Fruit fly (Drosophila melanogaster) whole organism, adult: ENCODE data around the gene Edg91.

Source experiments
- CG12768 ChIP-seq: fragments of 200-800 bp; sonication (Bioruptor generic); optimal IDR thresholded peaks from 2 replicates; lab custom pipeline; 2017; ENCODE audit warnings: missing biosample characterization, missing genetic modification characterization, mild to moderate bottlenecking, moderate library complexity, missing genetic modification reagents
- CG14711 ChIP-seq: fragments of 200-800 bp; sonication (Bioruptor generic); optimal IDR thresholded peaks from 2 replicates; lab custom pipeline; 2018; ENCODE audit warnings: missing biosample characterization, mild to moderate bottlenecking, missing genetic modification characterization, moderate library complexity
- CG5204 ChIP-seq: fragments of 200-800 bp; sonication (Bioruptor generic); optimal IDR thresholded peaks from 2 replicates; lab custom pipeline; 2016; ENCODE audit warnings: missing biosample characterization, missing genetic modification characterization
- CG7045 ChIP-seq: fragments of 200-800 bp; sonication (Bioruptor generic); optimal IDR thresholded peaks from 2 replicates; lab custom pipeline; 2017; ENCODE audit warnings: missing biosample characterization, mild to moderate bottlenecking, missing genetic modification characterization
- CG7101 ChIP-seq: fragments of 200-800 bp; sonication (Bioruptor generic); optimal IDR thresholded peaks from 2 replicates; lab custom pipeline; 2018; ENCODE audit warnings: missing biosample characterization, mild to moderate bottlenecking, missing genetic modification characterization, moderate library complexity
- Hr96 ChIP-seq: fragments of 200-800 bp; sonication (Bioruptor generic); optimal IDR thresholded peaks from 2 replicates; lab custom pipeline; 2016; ENCODE audit warnings: missing biosample characterization, missing genetic modification characterization
- Mnt ChIP-seq: fragments of 200-800 bp; sonication (Bioruptor generic); optimal IDR thresholded peaks from 2 replicates; lab custom pipeline; 2016; ENCODE audit warnings: missing biosample characterization, mild to moderate bottlenecking, missing genetic modification characterization
- bab1 ChIP-seq: fragments of 200-800 bp; sonication (Bioruptor generic); optimal IDR thresholded peaks from 3 replicates; lab custom pipeline; 2019; ENCODE audit warnings: missing biosample characterization, mild to moderate bottlenecking, missing genetic modification characterization, moderate library complexity
- cic ChIP-seq: fragments of 200-800 bp; sonication (Bioruptor generic); optimal IDR thresholded peaks from 2 replicates; lab custom pipeline; 2017; ENCODE audit warnings: missing biosample characterization, mild to moderate bottlenecking, missing genetic modification characterization, moderate library complexity
- kay ChIP-seq: fragments of 200-800 bp; sonication (Bioruptor generic); peaks from one replicate; lab custom pipeline; 2016; ENCODE audit warnings: missing biosample characterization, missing genetic modification characterization, borderline replicate concordance
- pad ChIP-seq: fragments of 200-800 bp; sonication (Bioruptor generic); optimal IDR thresholded peaks from 3 replicates; lab custom pipeline; 2017; ENCODE audit warnings: missing biosample characterization, missing genetic modification characterization, mild to moderate bottlenecking, moderate library complexity, missing genetic modification reagents
- tj ChIP-seq: fragments of 200-800 bp; sonication (Bioruptor generic); optimal IDR thresholded peaks from 3 replicates; lab custom pipeline; 2017; ENCODE audit warnings: missing biosample characterization, mild to moderate bottlenecking, missing genetic modification characterization, moderate library complexity

- TF ChIP-seq Mnt (GFP tag; lab: Kevin White, UChicago) (no peak), CG5204 (GFP tag; lab: Kevin White, UChicago) (no peak), CG14711 (tag; lab: Kevin White, UChicago) (no peak), kay (no peak), cic (GFP tag; lab: Kevin White, UChicago) (no peak), CG7101 (tag; lab: Kevin White, UChicago) (no peak), CG7045 (GFP tag; lab: Kevin White, UChicago) (no peak), pad (GFP tag; lab: Kevin White, UChicago) (no peak), bab1 (GFP tag; lab: Kevin White, UChicago) (no peak), Hr96 (GFP tag; lab: Kevin White, UChicago) (no peak), CG12768 (GFP tag; lab: Kevin White, UChicago) (no peak), tj (GFP tag; lab: Kevin White, UChicago) (no peak)
Observed at dm6 chr3R:17588805-17589204, 22.5 kb downstream of the Edg91 start.
